Worm (Caenorhabditis elegans): ENCODE data around the gene Y54F10AR.2.

DNA sequence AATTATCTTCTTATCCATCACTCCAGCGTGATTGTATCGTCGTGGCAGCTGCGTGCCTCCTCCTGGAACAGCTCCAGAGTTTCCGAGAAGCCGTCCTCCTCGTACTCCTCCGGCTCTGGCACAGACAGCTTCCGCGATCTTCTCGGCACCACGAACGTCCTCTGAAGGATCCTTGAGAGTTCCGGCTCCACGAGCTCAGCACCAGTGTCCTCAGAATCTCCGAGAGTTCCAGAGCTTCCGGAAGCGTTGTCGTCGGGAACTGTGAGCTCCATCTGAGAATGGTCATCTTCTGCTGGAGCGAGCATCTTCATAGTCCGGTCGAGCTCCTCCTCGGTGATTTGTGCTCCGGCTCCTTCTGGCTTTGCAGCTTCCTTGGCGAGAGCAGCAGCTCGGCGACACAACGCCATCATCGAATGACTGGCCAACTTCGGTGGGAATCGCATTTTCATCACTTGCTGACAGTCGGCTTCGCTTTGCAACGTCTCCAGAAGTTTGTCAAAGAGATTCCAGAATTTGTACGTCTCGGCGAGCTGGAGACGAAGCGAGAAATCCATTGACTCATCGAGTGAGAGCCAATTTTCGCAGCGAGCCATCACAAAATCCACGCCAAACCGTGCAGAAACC lies 8.2 kb downstream of the Y54F10AR.2 start:
- TF ChIP-seq lsy-2 (tag; optimal IDR thresholded peaks at IDR 0.05) (no peak), mab-5 (tag; optimal IDR thresholded peaks at IDR 0.05) (no peak), ztf-11 (tag; optimal IDR thresholded peaks at IDR 0.05) (no peak), cnd-1 (tag; optimal IDR thresholded peaks at IDR 0.05) (no peak), ces-1 (GFP tag; optimal IDR thresholded peaks at IDR 0.05) (no peak), elt-3 (tag; optimal IDR thresholded peaks at IDR 0.05) (no peak), nhr-12 (tag; optimal IDR thresholded peaks at IDR 0.05) (no peak), ham-2 (GFP tag; optimal IDR thresholded peaks at IDR 0.05) (no peak), zip-8 (tag; optimal IDR thresholded peaks at IDR 0.05) (no peak), M03D4.4 (tag; optimal IDR thresholded peaks at IDR 0.05) (no peak)

Data from whole organism, mixed stage, embryonic.